Fruit fly (Drosophila melanogaster) whole organism, embryonic: ENCODE data around the gene CG7367.

Source experiments
- Adf1 ChIP-seq: fragments of 200-800 bp; sonication (Bioruptor generic); IDR thresholded peaks from 2 replicates; pipeline ENCODE4 v1.3.6; 2022; ENCODE audit warnings: missing biosample characterization, missing genetic modification characterization
- BEAF-32 ChIP-seq: fragments of 200-800 bp; sonication (Bioruptor generic); optimal IDR thresholded peaks from 3 replicates; lab custom pipeline; 2017; ENCODE audit warnings: missing biosample characterization, missing genetic modification characterization, mild to moderate bottlenecking, moderate library complexity, missing genetic modification reagents
- CG10979 ChIP-seq: fragments of 200-800 bp; sonication (Bioruptor generic); optimal IDR thresholded peaks from 2 replicates; lab custom pipeline; 2018; ENCODE audit warnings: missing biosample characterization, mild to moderate bottlenecking, missing genetic modification characterization, moderate library complexity
- CG11504 ChIP-seq: fragments of 200-800 bp; sonication (Bioruptor generic); optimal IDR thresholded peaks from 3 replicates; lab custom pipeline; 2019; ENCODE audit warnings: missing biosample characterization, mild to moderate bottlenecking, missing genetic modification characterization, moderate library complexity
- CG11695 ChIP-seq: fragments of 200-800 bp; sonication (Bioruptor generic); IDR thresholded peaks from 3 replicates; pipeline ENCODE4 v1.3.6; 2022; ENCODE audit warnings: missing biosample characterization, missing genetic modification characterization
- CG12769 ChIP-seq: fragments of 200-800 bp; sonication (Bioruptor generic); optimal IDR thresholded peaks from 2 replicates; lab custom pipeline; 2019; ENCODE audit warnings: missing biosample characterization, mild to moderate bottlenecking, missing genetic modification characterization, moderate library complexity
- CG13287 ChIP-seq: fragments of 200-800 bp; sonication (Bioruptor generic); IDR thresholded peaks from 2 replicates; pipeline ENCODE4 v1.3.6; 2022; ENCODE audit warnings: missing biosample characterization, missing genetic modification characterization; ENCODE audit not compliant: partially characterized antibody
- CG15479 ChIP-seq: fragments of 200-800 bp; sonication (Bioruptor generic); optimal IDR thresholded peaks from 3 replicates; lab custom pipeline; 2019; ENCODE audit warnings: missing biosample characterization, mild to moderate bottlenecking, missing genetic modification characterization, moderate library complexity
- CG1647 ChIP-seq: fragments of 200-800 bp; sonication (Bioruptor generic); optimal IDR thresholded peaks from 3 replicates; lab custom pipeline; 2016; ENCODE audit warnings: missing biosample characterization, missing genetic modification characterization
- CG17359 ChIP-seq: fragments of 200-800 bp; sonication (Bioruptor generic); optimal IDR thresholded peaks from 3 replicates; lab custom pipeline; 2018; ENCODE audit warnings: missing biosample characterization, mild to moderate bottlenecking, missing genetic modification characterization, moderate library complexity
- CG18764 ChIP-seq: fragments of 200-800 bp; sonication (Bioruptor generic); optimal IDR thresholded peaks from 3 replicates; lab custom pipeline; 2016; ENCODE audit warnings: missing biosample characterization, missing genetic modification characterization
- CG2202 ChIP-seq: fragments of 200-800 bp; sonication (Bioruptor generic); optimal IDR thresholded peaks from 2 replicates; lab custom pipeline; 2018; ENCODE audit warnings: missing biosample characterization, mild to moderate bottlenecking, missing genetic modification characterization
- CG2678 ChIP-seq: fragments of 200-800 bp; sonication (Bioruptor generic); optimal IDR thresholded peaks from 3 replicates; lab custom pipeline; 2019; ENCODE audit warnings: missing biosample characterization, mild to moderate bottlenecking, missing genetic modification characterization, moderate library complexity
- CG31224 ChIP-seq: fragments of 200-800 bp; sonication (Bioruptor generic); IDR thresholded peaks from 2 replicates; pipeline ENCODE4 v1.3.6; 2022; ENCODE audit warnings: missing biosample characterization, missing genetic modification characterization
- CG32532 ChIP-seq: fragments of 200-800 bp; sonication (Bioruptor generic); IDR thresholded peaks from 2 replicates; pipeline ENCODE4 v1.3.6; 2022; ENCODE audit warnings: missing biosample characterization, missing genetic modification characterization
- CG34376 ChIP-seq: fragments of 200-800 bp; sonication (Bioruptor generic); optimal IDR thresholded peaks from 2 replicates; lab custom pipeline; 2018; ENCODE audit warnings: missing biosample characterization, mild to moderate bottlenecking, missing genetic modification characterization
- CG34422 ChIP-seq: fragments of 200-800 bp; sonication (Bioruptor generic); IDR thresholded peaks from 3 replicates; pipeline ENCODE4 v1.3.6; 2022; ENCODE audit warnings: missing biosample characterization, missing genetic modification characterization
- CG4854 ChIP-seq: fragments of 200-800 bp; sonication (Bioruptor generic); optimal IDR thresholded peaks from 2 replicates; lab custom pipeline; 2016; ENCODE audit warnings: missing biosample characterization, missing genetic modification characterization, inconsistent platforms
- CG6854 ChIP-seq: fragments of 200-800 bp; sonication (Bioruptor generic); optimal IDR thresholded peaks from 3 replicates; lab custom pipeline; 2017; ENCODE audit warnings: missing biosample characterization, mild to moderate bottlenecking, missing genetic modification characterization
- CG9727 ChIP-seq: fragments of 200-800 bp; sonication (Bioruptor generic); optimal IDR thresholded peaks from 3 replicates; lab custom pipeline; 2017; ENCODE audit warnings: missing biosample characterization, mild to moderate bottlenecking, missing genetic modification characterization
- CrebB ChIP-seq: fragments of 200-800 bp; sonication (Bioruptor generic); optimal IDR thresholded peaks from 3 replicates; lab custom pipeline; 2018; ENCODE audit warnings: missing biosample characterization, mild to moderate bottlenecking, missing genetic modification characterization
- Dll ChIP-seq: fragments of 200-800 bp; sonication (Bioruptor generic); IDR thresholded peaks from 4 replicates; pipeline ENCODE4 v1.3.6; 2022; ENCODE audit warnings: missing biosample characterization, missing genetic modification characterization; ENCODE audit not compliant: partially characterized antibody
- Doc2 ChIP-seq: fragments of 200-800 bp; sonication (Bioruptor generic); IDR thresholded peaks from 2 replicates; pipeline ENCODE4 v1.3.6; 2022; ENCODE audit warnings: missing biosample characterization, missing genetic modification characterization
- Dref ChIP-seq: fragments of 200-800 bp; sonication (Bioruptor generic); IDR thresholded peaks from 2 replicates; pipeline ENCODE4 v1.3.6; 2022; ENCODE audit warnings: missing biosample characterization, missing genetic modification characterization
- Drgx ChIP-seq: fragments of 200-800 bp; sonication (Bioruptor generic); IDR thresholded peaks from 2 replicates; pipeline ENCODE4 v1.3.6; 2022; ENCODE audit warnings: missing biosample characterization, missing genetic modification characterization
- Fer1 ChIP-seq: fragments of 200-800 bp; sonication (Bioruptor generic); optimal IDR thresholded peaks from 2 replicates; lab custom pipeline; 2017; ENCODE audit warnings: missing biosample characterization, mild to moderate bottlenecking, missing genetic modification characterization
- GATAe ChIP-seq: fragments of 200-800 bp; sonication (Bioruptor generic); conservative IDR thresholded peaks from 2 replicates; pipeline ENCODE4 v1.3.6; 2022; ENCODE audit warnings: missing biosample characterization, missing genetic modification characterization
- Hand ChIP-seq: fragments of 200-800 bp; sonication (Bioruptor generic); optimal IDR thresholded peaks from 2 replicates; lab custom pipeline; 2017; ENCODE audit warnings: mild to moderate bottlenecking, missing biosample characterization, missing genetic modification reagents, missing genetic modification characterization
- Jarid2 ChIP-seq: fragments of 200-800 bp; sonication (Bioruptor generic); optimal IDR thresholded peaks from 3 replicates; lab custom pipeline; 2017; ENCODE audit warnings: mild to moderate bottlenecking, missing biosample characterization, missing genetic modification reagents, missing genetic modification characterization
- MTF-1 ChIP-seq: fragments of 200-800 bp; sonication (Bioruptor generic); optimal IDR thresholded peaks from 2 replicates; lab custom pipeline; 2018; ENCODE audit warnings: missing biosample characterization, mild to moderate bottlenecking, missing genetic modification characterization, borderline replicate concordance
- Nf-YA ChIP-seq: fragments of 200-800 bp; sonication (Bioruptor generic); IDR thresholded peaks from 2 replicates; pipeline ENCODE4 v1.3.6; 2022; ENCODE audit warnings: missing biosample characterization, missing genetic modification characterization
- Rx ChIP-seq: fragments of 200-800 bp; sonication (Bioruptor generic); IDR thresholded peaks from 2 replicates; pipeline ENCODE4 v1.3.6; 2022; ENCODE audit warnings: missing biosample characterization, missing genetic modification characterization
- YL-1 ChIP-seq: fragments of 200-800 bp; sonication (Bioruptor generic); optimal IDR thresholded peaks from 3 replicates; lab custom pipeline; 2017; ENCODE audit warnings: missing biosample characterization, mild to moderate bottlenecking, missing genetic modification characterization
- ara ChIP-seq: fragments of 200-800 bp; sonication (Bioruptor generic); IDR thresholded peaks from 2 replicates; pipeline ENCODE4 v1.3.6; 2022; ENCODE audit warnings: missing biosample characterization, missing genetic modification characterization
- ash1 ChIP-seq: fragments of 200-800 bp; sonication (Bioruptor generic); optimal IDR thresholded peaks from 2 replicates; lab custom pipeline; 2018; ENCODE audit warnings: missing biosample characterization, mild to moderate bottlenecking, missing genetic modification characterization
- chm ChIP-seq: fragments of 200-800 bp; sonication (Bioruptor generic); IDR thresholded peaks from 2 replicates; pipeline ENCODE4 v1.3.6; 2022; ENCODE audit warnings: missing biosample characterization, missing genetic modification characterization
- dysf ChIP-seq: fragments of 200-800 bp; sonication (Bioruptor generic); IDR thresholded peaks from 3 replicates; pipeline ENCODE4 v1.3.6; 2022; ENCODE audit warnings: missing biosample characterization, missing genetic modification characterization
- ftz-f1 ChIP-seq: fragments of 200-800 bp; sonication (Bioruptor generic); optimal IDR thresholded peaks from 2 replicates; lab custom pipeline; 2016; ENCODE audit warnings: missing biosample characterization, missing genetic modification characterization
- gem ChIP-seq: fragments of 200-800 bp; sonication (Bioruptor generic); optimal IDR thresholded peaks from 2 replicates; lab custom pipeline; 2019; ENCODE audit warnings: missing biosample characterization, mild to moderate bottlenecking, missing genetic modification characterization, moderate library complexity
- lab ChIP-seq: fragments of 200-800 bp; sonication (Bioruptor generic); optimal IDR thresholded peaks from 3 replicates; lab custom pipeline; 2017; ENCODE audit warnings: missing biosample characterization, missing genetic modification characterization, mild to moderate bottlenecking, moderate library complexity, missing genetic modification reagents
- pan ChIP-seq, 4 experiments: fragments of >200 bp in 3 of 4; fragments of 200-800 bp in 1 of 4; sonication (Bioruptor generic) in 1 of 4; optimal IDR thresholded peaks in 3 of 4; IDR thresholded peaks in 1 of 4; 2 replicates each; pipeline versions ENCODE4 v1.3.6 to Lab custom; 2017 to 2022; ENCODE audit warnings: missing biosample characterization in 2 of 4, missing genetic modification characterization in 2 of 4, mixed read lengths in 1 of 4
- pho ChIP-seq: fragments of 200-800 bp; sonication (Bioruptor generic); optimal IDR thresholded peaks from 2 replicates; lab custom pipeline; 2016; ENCODE audit warnings: missing biosample characterization, missing genetic modification characterization
- phol ChIP-seq: fragments of 200-800 bp; sonication (Bioruptor generic); optimal IDR thresholded peaks from 3 replicates; lab custom pipeline; 2018; ENCODE audit warnings: missing biosample characterization, mild to moderate bottlenecking, missing genetic modification characterization, moderate library complexity
- rib ChIP-seq: fragments of 200-800 bp; sonication (Bioruptor generic); IDR thresholded peaks from 2 replicates; pipeline ENCODE4 v1.3.6; 2022; ENCODE audit warnings: missing biosample characterization, missing genetic modification characterization
- sug ChIP-seq: fragments of 200-800 bp; optimal IDR thresholded peaks from 2 replicates; lab custom pipeline; 2019; ENCODE audit warnings: missing biosample characterization, mild to moderate bottlenecking, missing genetic modification characterization, moderate library complexity
- z ChIP-seq: fragments of 200-800 bp; sonication (Bioruptor generic); IDR thresholded peaks from 3 replicates; pipeline ENCODE4 v1.3.6; 2022; ENCODE audit warnings: missing biosample characterization, missing genetic modification characterization
- zen ChIP-seq: fragments of 200-800 bp; sonication (Bioruptor generic); optimal IDR thresholded peaks from 3 replicates; lab custom pipeline; 2018; ENCODE audit warnings: missing biosample characterization, mild to moderate bottlenecking, missing genetic modification characterization, moderate library complexity

CG7367 gene

dm6 chr2L:8088025-8088789, 48.6 kb upstream of the CG7367 start (continued):
- TF ChIP-seq Fer1 (GFP tag; lab: Kevin White, UChicago) (peak; percentile 26), phol (peak; percentile 27), CG17359 (tag; lab: Kevin White, UChicago) (no peak), CG32532 (peak; percentile 39; the same call in 1 of the 2 replicates), ash1 (GFP tag; lab: Kevin White, UChicago) (peak; percentile 29), CG12769 (tag; lab: Kevin White, UChicago) (peak; percentile 97), GATAe (GFP tag; lab: Robert Waterston, UW) (peak; percentile 78), CG1647 (no peak), ftz-f1 (GFP tag; lab: Kevin White, UChicago) (peak; percentile 47), CG34376 (GFP tag; lab: Kevin White, UChicago) (peak; percentile 61), CG31224 (GFP tag; lab: Robert Waterston, UW) (0 out of 2 replicates have a peak, but pooled peaks have one; percentile 5), CG15479 (GFP tag; lab: Kevin White, UChicago) (peak; percentile 83), pho (GFP tag; lab: Kevin White, UChicago) (no peak), zen (tag; lab: Kevin White, UChicago) (peak; percentile 5), pan (optimal IDR thresholded peaks at IDR 0.05; lab: Kevin White, UChicago) (no peak), pan (GFP tag; optimal IDR thresholded peaks at IDR 0.05 in 1 of 2, IDR thresholded peaks at IDR 0.05 in 1 of 2) (no peak), CG2678 (tag; lab: Kevin White, UChicago) (peak; percentile 17), Hand (peak; percentile 41), gem (tag; lab: Kevin White, UChicago) (peak; percentile 22), YL-1 (GFP tag; lab: Kevin White, UChicago) (no peak), lab (GFP tag; lab: Kevin White, UChicago) (peak; percentile 51), CG34422 (GFP tag; lab: Robert Waterston, UW) (0 out of 3 replicates have a peak, but pooled peaks have one; percentile 19), CG6854 (GFP tag; lab: Kevin White, UChicago) (peak; percentile 27), z (GFP tag; lab: Robert Waterston, UW) (0 out of 3 replicates have a peak, but pooled peaks have one; percentile 26), CG18764 (GFP tag; lab: Kevin White, UChicago) (no peak), Drgx (GFP tag; lab: Robert Waterston, UW) (0 out of 2 replicates have a peak, but pooled peaks have one; percentile 11), rib (GFP tag; lab: Robert Waterston, UW) (peak; percentile 56; the same call in 1 of the 2 replicates), CG10979 (tag; lab: Kevin White, UChicago) (no peak), dysf (GFP tag; lab: Robert Waterston, UW) (0 out of 3 replicates have a peak, but pooled peaks have one; percentile 23), CG11695 (GFP tag; lab: Robert Waterston, UW) (0 out of 3 replicates have a peak, but pooled peaks have one; percentile 36), MTF-1 (no peak), Dref (GFP tag; lab: Robert Waterston, UW) (no peak), Nf-YA (no peak), sug (tag; lab: Kevin White, UChicago) (peak; percentile 19), chm (GFP tag; lab: Robert Waterston, UW) (peak; percentile 68; the same call in 1 of the 2 replicates), CG2202 (tag; lab: Kevin White, UChicago) (no peak), Dll (GFP tag; lab: Robert Waterston, UW) (0 out of 4 replicates have a peak, but pooled peaks have one; percentile 17), CG13287 (peak; percentile 45), Rx (GFP tag; lab: Robert Waterston, UW) (no peak), CrebB (tag; lab: Kevin White, UChicago) (peak; percentile 34), Doc2 (GFP tag; lab: Robert Waterston, UW) (no peak), Jarid2 (GFP tag; lab: Kevin White, UChicago) (peak; percentile 72), BEAF-32 (no peak), Adf1 (GFP tag; lab: Robert Waterston, UW) (peak; percentile 91), CG4854 (GFP tag; lab: Kevin White, UChicago) (no peak), CG9727 (peak; percentile 18), CG11504 (peak; percentile 16), ara (GFP tag; lab: Robert Waterston, UW) (no peak)
